Worm (Caenorhabditis elegans) whole organism, L2 larva: Measurements from ENCODE around the gene fbxa-221.
"Not testable (repeated sequence)": the region's sequence is repeated elsewhere in the genome, so short reads cannot be mapped to it uniquely, and the experiment has no call there.

Experiments used
- C34F6.9 ChIP-seq: fragments of 150-350 bp; optimal IDR thresholded peaks from 2 replicates; lab custom pipeline; 2014; ENCODE audit warnings: missing biosample characterization, missing genetic modification characterization
- Y55F3AM.14 ChIP-seq: fragments of 200-800 bp; sonication (Bioruptor generic); optimal IDR thresholded peaks from 2 replicates; lab custom pipeline; 2018; ENCODE audit warnings: mild to moderate bottlenecking, missing genetic modification characterization, missing compliant biosample characterization
- ZK546.5 ChIP-seq: sonication (generic microtip); optimal IDR thresholded peaks from 2 replicates; lab custom pipeline; 2017; ENCODE audit warnings: missing biosample characterization, missing genetic modification characterization
- alr-1 ChIP-seq: fragments of 150-350 bp; optimal IDR thresholded peaks from 2 replicates; lab custom pipeline; 2014; ENCODE audit warnings: missing biosample characterization, missing genetic modification characterization
- aly-2 ChIP-seq: fragments of 150-350 bp; optimal IDR thresholded peaks from 2 replicates; lab custom pipeline; 2014; ENCODE audit warnings: missing biosample characterization, missing genetic modification characterization
- ama-1 ChIP-seq: fragments of 150-350 bp; optimal IDR thresholded peaks from 2 replicates; lab custom pipeline; 2018; ENCODE audit warnings: inconsistent platforms
- ceh-16 ChIP-seq: fragments of 150-350 bp; optimal IDR thresholded peaks from 2 replicates; lab custom pipeline; 2014; ENCODE audit warnings: missing biosample characterization, missing genetic modification characterization
- ceh-82 ChIP-seq: fragments of 150-350 bp; optimal IDR thresholded peaks from 2 replicates; lab custom pipeline; 2014; ENCODE audit warnings: missing biosample characterization, missing genetic modification characterization
- dmd-4 ChIP-seq: sonication (generic microtip); optimal IDR thresholded peaks from 2 replicates; lab custom pipeline; 2017; ENCODE audit warnings: missing biosample characterization, missing genetic modification characterization
- egl-27 ChIP-seq: sonication (generic microtip); optimal IDR thresholded peaks from 3 replicates; lab custom pipeline; 2017; ENCODE audit warnings: missing biosample characterization, missing genetic modification reagents, missing genetic modification characterization
- elt-1 ChIP-seq: fragments of 150-350 bp; optimal IDR thresholded peaks from 2 replicates; lab custom pipeline; 2014; ENCODE audit warnings: missing biosample characterization, missing genetic modification characterization
- fos-1 ChIP-seq: fragments of 150-350 bp; optimal IDR thresholded peaks from 2 replicates; lab custom pipeline; 2014; ENCODE audit warnings: missing biosample characterization, missing genetic modification characterization
- lin-11 ChIP-seq: fragments of 150-350 bp; sonication (generic microtip); optimal IDR thresholded peaks from 2 replicates; lab custom pipeline; 2014; ENCODE audit warnings: missing biosample characterization, missing genetic modification characterization, inconsistent platforms, mixed read lengths
- lin-13 ChIP-seq: fragments of 150-350 bp; optimal IDR thresholded peaks from 2 replicates; lab custom pipeline; 2014; ENCODE audit warnings: missing biosample characterization, missing genetic modification reagents, missing genetic modification characterization
- lsy-2 ChIP-seq, 2 experiments: fragments of 150-350 bp in 1 of 2; sonication (generic microtip) in 1 of 2; optimal IDR thresholded peaks; 2 replicates each; lab custom pipeline; 2014 to 2017; ENCODE audit warnings: missing biosample characterization in 2 of 2, missing genetic modification characterization in 2 of 2
- mab-5 ChIP-seq: fragments of 150-350 bp; optimal IDR thresholded peaks from 2 replicates; lab custom pipeline; 2014; ENCODE audit warnings: missing biosample characterization, missing genetic modification characterization
- mdl-1 ChIP-seq, 2 experiments: fragments of 150-350 bp in 1 of 2; sonication (generic microtip) in 1 of 2; optimal IDR thresholded peaks; 2 replicates each; lab custom pipeline; 2017; ENCODE audit warnings: missing biosample characterization in 2 of 2, missing genetic modification characterization in 2 of 2
- nhr-10 ChIP-seq: sonication (generic microtip); optimal IDR thresholded peaks from 2 replicates; lab custom pipeline; 2017; ENCODE audit warnings: missing biosample characterization, missing genetic modification characterization
- nhr-11 ChIP-seq: fragments of 150-350 bp; optimal IDR thresholded peaks from 2 replicates; lab custom pipeline; 2014; ENCODE audit warnings: missing biosample characterization, missing genetic modification characterization
- nhr-12 ChIP-seq: fragments of 150-350 bp; optimal IDR thresholded peaks from 2 replicates; lab custom pipeline; 2014; ENCODE audit warnings: missing biosample characterization, missing genetic modification characterization
- nhr-129 ChIP-seq: fragments of 150-350 bp; optimal IDR thresholded peaks from 2 replicates; lab custom pipeline; 2014; ENCODE audit warnings: missing biosample characterization, missing genetic modification characterization
- nhr-23 ChIP-seq: fragments of 150-350 bp; optimal IDR thresholded peaks from 2 replicates; lab custom pipeline; 2014; ENCODE audit warnings: missing biosample characterization, missing genetic modification reagents, missing genetic modification characterization
- nhr-25 ChIP-seq: fragments of 150-350 bp; sonication (generic microtip); optimal IDR thresholded peaks from 3 replicates; lab custom pipeline; 2014; ENCODE audit warnings: missing biosample characterization, missing genetic modification characterization
- nhr-6 ChIP-seq: fragments of 150-350 bp; optimal IDR thresholded peaks from 2 replicates; lab custom pipeline; 2014; ENCODE audit warnings: missing biosample characterization, missing genetic modification characterization
- nhr-77 ChIP-seq: fragments of 150-350 bp; optimal IDR thresholded peaks from 2 replicates; lab custom pipeline; 2014; ENCODE audit warnings: missing biosample characterization, missing genetic modification characterization
- peb-1 ChIP-seq: fragments of 150-350 bp; optimal IDR thresholded peaks from 2 replicates; lab custom pipeline; 2014; ENCODE audit warnings: missing biosample characterization, missing genetic modification characterization
- skn-1 ChIP-seq: sonication (generic microtip); optimal IDR thresholded peaks from 2 replicates; lab custom pipeline; 2017; ENCODE audit warnings: missing biosample characterization, missing genetic modification characterization
- sma-3 ChIP-seq: sonication (generic microtip); optimal IDR thresholded peaks from 2 replicates; lab custom pipeline; 2016; ENCODE audit warnings: missing genetic modification reagents, missing genetic modification characterization, missing compliant biosample characterization
- sma-9 ChIP-seq, 2 experiments: fragments of 150-350 bp in 1 of 2; sonication (generic microtip) in 1 of 2; optimal IDR thresholded peaks; 2 replicates each; lab custom pipeline; 2014 to 2016; ENCODE audit warnings: missing genetic modification characterization in 2 of 2, mild to moderate bottlenecking in 1 of 2, missing biosample characterization in 1 of 2, missing compliant biosample characterization in 1 of 2, missing genetic modification reagents in 1 of 2, moderate library complexity in 1 of 2
- unc-55 ChIP-seq: fragments of 150-350 bp; sonication (generic microtip); optimal IDR thresholded peaks from 3 replicates; lab custom pipeline; 2014; ENCODE audit warnings: missing biosample characterization, missing genetic modification reagents, missing genetic modification characterization
- zag-1 ChIP-seq: fragments of 150-350 bp; optimal IDR thresholded peaks from 2 replicates; lab custom pipeline; 2014; ENCODE audit warnings: missing biosample characterization, missing genetic modification characterization
- ztf-1 ChIP-seq: fragments of 200-800 bp; sonication (Bioruptor generic); conservative IDR thresholded peaks from 2 replicates; pipeline ENCODE4 v1.3.6; 2022; ENCODE audit warnings: missing genetic modification characterization, missing compliant biosample characterization
- ztf-11 ChIP-seq: sonication (generic microtip); optimal IDR thresholded peaks from 2 replicates; lab custom pipeline; 2017; ENCODE audit warnings: missing biosample characterization, missing genetic modification characterization

Gene fbxa-221

ce11 chrX:141149-141548, 26.6 kb downstream of the fbxa-221 start, which contains the start of gene Y73B3A.8:
Gene Y73B3A.8, minus strand, starts transcription at chrX:141249.
- TF ChIP-seq ztf-11 (no peak), skn-1 (tag; lab: Kevin White, UChicago) (no peak), sma-3 (no peak), ceh-16 (no peak), peb-1 (tag; lab: Kevin White, UChicago) (no peak), nhr-11 (no peak), sma-9 (GFP tag; optimal IDR thresholded peaks at IDR 0.05; lab: Kevin White, UChicago) (no peak), sma-9 (tag; optimal IDR thresholded peaks at IDR 0.05; lab: Kevin White, UChicago) (no peak), dmd-4 (tag; lab: Kevin White, UChicago) (no peak), egl-27 (tag; lab: Kevin White, UChicago) (no peak), mab-5 (tag; lab: Kevin White, UChicago) (no peak), mdl-1 (tag; optimal IDR thresholded peaks at IDR 0.05; lab: Kevin White, UChicago) (no peak), elt-1 (tag; lab: Kevin White, UChicago) (no peak), ama-1 (lab: Kevin White, UChicago) (no peak), ztf-1 (no peak), nhr-25 (no peak), ceh-82 (tag; lab: Kevin White, UChicago) (no peak), alr-1 (tag; lab: Kevin White, UChicago) (no peak), Y55F3AM.14 (GFP tag; lab: Kevin White, UChicago) (no peak), fos-1 (tag; lab: Kevin White, UChicago) (no peak)

DNA sequence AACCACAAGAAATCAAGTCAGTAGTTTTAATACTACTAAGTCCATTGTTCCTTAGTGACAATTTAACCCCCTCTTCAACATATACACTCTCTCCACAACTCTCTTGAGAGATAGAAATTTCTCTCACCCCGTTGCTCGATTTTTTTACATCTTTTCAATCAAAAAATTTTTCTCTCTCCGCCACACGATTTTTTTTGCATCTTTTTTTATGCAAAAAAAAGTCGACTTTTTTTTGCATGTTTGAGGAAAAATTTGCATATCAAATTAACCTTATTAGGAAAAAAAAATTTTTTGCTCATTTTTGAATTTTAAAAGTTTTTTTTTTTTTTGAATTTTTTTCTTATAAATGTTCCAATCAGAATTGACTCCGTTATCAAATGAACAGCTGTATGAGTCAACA, 32.3 kb downstream of the fbxa-221 start:
- TF ChIP-seq lin-11 = no peak
- peak in 1 of 2 experiments; percentile 21 for TF ChIP-seq lsy-2 (tag; optimal IDR thresholded peaks at IDR 0.05; lab: Kevin White, UChicago)
- TF ChIP-seq C34F6.9 = peak; percentile 1
- TF ChIP-seq unc-55 (GFP tag; lab: Kevin White, UChicago) = peak; percentile 25
- peak; percentile 20 for TF ChIP-seq lin-13 (GFP tag; lab: Kevin White, UChicago)

DNA sequence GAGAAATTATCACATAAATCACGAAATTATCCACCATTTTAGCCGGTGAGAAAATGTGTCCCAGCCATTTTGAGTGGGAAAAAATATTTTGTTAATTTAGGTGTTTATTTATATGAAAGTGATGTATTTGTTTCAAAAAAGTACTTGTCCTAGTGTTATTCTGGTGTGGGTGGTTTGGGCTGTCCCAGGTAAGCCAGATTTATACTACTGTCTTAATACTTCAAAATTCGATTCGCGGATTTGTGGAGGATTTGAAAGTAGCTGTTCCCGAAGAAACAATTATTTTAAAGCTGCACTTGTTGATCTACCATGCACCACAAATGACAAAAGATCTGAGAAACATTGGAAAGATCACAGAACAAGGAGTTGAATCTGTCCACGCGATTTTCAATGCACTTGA, 33.3 kb downstream of the fbxa-221 start, which contains the start of gene Y73B3A.11:
Gene Y73B3A.11 (plus strand): TSS at position 301 of the 400 bp plus-strand sequence.
- TF ChIP-seq ZK546.5 (no peak), mab-5 (tag; lab: Kevin White, UChicago) (no peak), nhr-23 (tag; lab: Kevin White, UChicago) (no peak), nhr-11 (no peak), zag-1 (tag; lab: Kevin White, UChicago) (no peak), aly-2 (no peak), Y55F3AM.14 (GFP tag; lab: Kevin White, UChicago) (no peak), nhr-10 (tag; lab: Kevin White, UChicago) (no peak), sma-9 (GFP tag; optimal IDR thresholded peaks at IDR 0.05; lab: Kevin White, UChicago) (no peak), sma-9 (tag; optimal IDR thresholded peaks at IDR 0.05; lab: Kevin White, UChicago) (no peak), nhr-129 (no peak), nhr-77 (tag; lab: Kevin White, UChicago) (no peak), ceh-16 (no peak), ama-1 (lab: Kevin White, UChicago) (no peak), alr-1 (tag; lab: Kevin White, UChicago) (no peak), lsy-2 (tag; optimal IDR thresholded peaks at IDR 0.05; lab: Kevin White, UChicago) (no peak), nhr-6 (tag; lab: Kevin White, UChicago) (no peak), nhr-12 (tag; lab: Kevin White, UChicago) (no peak)

- TF ChIP-seq mdl-1 (tag; optimal IDR thresholded peaks at IDR 0.05; lab: Kevin White, UChicago); Y55F3AM.14 (GFP tag; lab: Kevin White, UChicago); nhr-129: not testable (repeated sequence)
Observed at ce11 chrX:163034-163433, 48.5 kb downstream of the fbxa-221 start, which contains the start of gene tmed-12. Gene tmed-12, minus strand, starts transcription at chrX:163134.
